Worm (Caenorhabditis elegans): ENCODE data around the gene T09F3.4.

T09F3.4 gene

DNA sequence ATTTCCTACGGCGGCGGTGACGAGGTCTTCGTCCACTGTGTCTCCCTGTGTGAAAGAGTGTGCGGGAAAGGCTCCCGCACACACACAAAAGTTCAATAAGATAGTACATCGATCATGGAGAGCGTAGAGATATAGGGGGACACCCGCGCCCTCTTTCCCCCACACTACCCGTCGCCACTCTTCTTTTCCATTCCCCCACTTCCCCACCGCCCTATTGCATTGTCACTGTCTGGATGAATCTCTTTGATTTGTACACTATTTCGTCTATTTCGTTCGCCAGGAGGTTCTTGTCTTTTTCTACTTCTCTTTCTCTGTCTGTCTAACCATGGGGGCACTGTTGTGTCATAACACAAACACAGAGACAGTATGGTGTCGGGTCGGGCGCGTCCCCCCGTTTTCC, 13.3 kb upstream of the T09F3.4 start:
- TF ChIP-seq ref-2 (tag; optimal IDR thresholded peaks at IDR 0.05) (peak; percentile 8), nfya-1 (tag; optimal IDR thresholded peaks at IDR 0.05) (peak; percentile 71), pat-9 (tag; optimal IDR thresholded peaks at IDR 0.05) (no peak), unc-42 (tag; optimal IDR thresholded peaks at IDR 0.05) (no peak), F13H6.1 (tag; optimal IDR thresholded peaks at IDR 0.05) (peak; percentile 24), hlh-15 (tag; optimal IDR thresholded peaks at IDR 0.05) (no peak), hlh-30 (tag; optimal IDR thresholded peaks at IDR 0.05; ENCODE audit: insufficient read depth) (peak; percentile 9), ceh-18 (tag; optimal IDR thresholded peaks at IDR 0.05) (peak; percentile 58), ceh-2 (tag; optimal IDR thresholded peaks at IDR 0.05) (peak; percentile 28), ceh-31 (tag; optimal IDR thresholded peaks at IDR 0.05) (peak; percentile 33), madf-2 (tag; optimal IDR thresholded peaks at IDR 0.05) (peak; percentile 3), dve-1 (tag; optimal IDR thresholded peaks at IDR 0.05) (peak; percentile 29), unc-55 (GFP tag; optimal IDR thresholded peaks at IDR 0.05) (peak; percentile 62), tbx-2 (tag; optimal IDR thresholded peaks at IDR 0.05) (peak; percentile 41), ets-4 (tag; optimal IDR thresholded peaks at IDR 0.05) (peak; percentile 11), ztf-16 (tag; optimal IDR thresholded peaks at IDR 0.05) (peak; percentile 6)

DNA sequence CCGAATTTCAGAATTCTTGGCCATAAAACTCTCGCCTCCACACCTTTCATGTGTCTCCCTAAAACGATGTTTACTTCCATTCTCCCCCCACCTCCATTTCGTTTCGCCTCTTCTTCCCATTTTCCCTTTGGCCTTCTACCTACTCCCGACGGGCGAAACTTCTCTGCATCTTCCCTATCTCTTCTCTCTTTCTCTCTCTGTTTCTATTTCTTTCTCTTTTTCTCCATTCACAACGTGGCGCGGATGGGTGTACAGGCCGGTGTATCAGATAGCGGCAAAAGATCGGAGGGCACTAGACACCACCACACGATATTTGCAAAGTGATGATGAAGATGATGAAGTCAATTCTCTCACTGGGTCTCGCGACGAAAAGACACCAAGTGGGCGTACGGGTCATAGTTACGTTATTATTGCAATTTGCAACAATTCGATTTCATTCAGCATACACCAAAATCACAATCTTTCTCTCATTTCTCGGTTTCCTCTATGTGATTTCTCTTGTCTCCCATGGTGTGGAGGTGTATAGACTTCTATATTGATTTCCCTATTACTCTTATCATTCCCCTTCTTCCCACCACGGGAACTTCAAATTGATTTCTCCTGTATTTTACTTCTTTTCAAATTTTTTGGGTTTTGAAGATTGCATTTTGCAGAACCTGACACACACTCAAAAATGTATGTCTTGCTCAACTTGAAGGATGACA, 10.7 kb upstream of the T09F3.4 start, which contains the start of gene ztf-27:
ztf-27 (plus strand) TSS at position 654 of the 704 bp plus-strand sequence.
- peak; percentile 26 for TF ChIP-seq C08G9.2 (tag; optimal IDR thresholded peaks at IDR 0.05)
- no peak for TF ChIP-seq rnt-1 (tag; optimal IDR thresholded peaks at IDR 0.05)
- TF ChIP-seq pros-1 (tag; optimal IDR thresholded peaks at IDR 0.05): peak; percentile 23
- TF ChIP-seq sdc-2 (tag; optimal IDR thresholded peaks at IDR 0.05): peak; percentile 14
- no peak for TF ChIP-seq elt-2 (tag; optimal IDR thresholded peaks at IDR 0.05)
- TF ChIP-seq unc-42 (tag; optimal IDR thresholded peaks at IDR 0.05): no peak
- TF ChIP-seq ceh-30 (tag; optimal IDR thresholded peaks at IDR 0.05): no peak
- TF ChIP-seq dmd-4 (tag; optimal IDR thresholded peaks at IDR 0.05; ENCODE audit: borderline replicate concordance): no peak
- TF ChIP-seq ceh-24 (tag; optimal IDR thresholded peaks at IDR 0.05): no peak
- TF ChIP-seq tbx-2 (tag; optimal IDR thresholded peaks at IDR 0.05): peak; percentile 22
- no peak for TF ChIP-seq npax-4 (tag; optimal IDR thresholded peaks at IDR 0.05)
- TF ChIP-seq ref-2 (tag; optimal IDR thresholded peaks at IDR 0.05): peak; percentile 16
- TF ChIP-seq madf-2 (tag; optimal IDR thresholded peaks at IDR 0.05): peak; percentile 18
- TF ChIP-seq pat-9 (tag; optimal IDR thresholded peaks at IDR 0.05): no peak
- peak; percentile 34 for TF ChIP-seq dve-1 (tag; optimal IDR thresholded peaks at IDR 0.05)
- no peak for TF ChIP-seq unc-3 (GFP tag; conservative IDR thresholded peaks at IDR 0.05)
- no peak for TF ChIP-seq unc-3 (tag; optimal IDR thresholded peaks at IDR 0.05)
- no peak for TF ChIP-seq elt-4 (tag; optimal IDR thresholded peaks at IDR 0.05)
- peak; percentile 4 for TF ChIP-seq ceh-6 (GFP tag; optimal IDR thresholded peaks at IDR 0.05)
- peak; percentile 10 for TF ChIP-seq syd-9 (tag; optimal IDR thresholded peaks at IDR 0.05)
- no peak for TF ChIP-seq sox-4 (tag; optimal IDR thresholded peaks at IDR 0.05)
- no peak for TF ChIP-seq nhr-11 (tag; optimal IDR thresholded peaks at IDR 0.05)
- no peak for TF ChIP-seq ets-4 (tag; optimal IDR thresholded peaks at IDR 0.05)
- no peak for TF ChIP-seq pax-1 (tag; optimal IDR thresholded peaks at IDR 0.05)
- peak; percentile 27 for TF ChIP-seq ceh-31 (tag; optimal IDR thresholded peaks at IDR 0.05)
- peak; percentile 7 for TF ChIP-seq hlh-6 (tag; optimal IDR thresholded peaks at IDR 0.05)
- TF ChIP-seq fkh-10 (GFP tag; optimal IDR thresholded peaks at IDR 0.05): no peak
- TF ChIP-seq T23F11.4 (GFP tag; optimal IDR thresholded peaks at IDR 0.05): no peak
- peak; percentile 41 for TF ChIP-seq nfya-1 (tag; optimal IDR thresholded peaks at IDR 0.05)
- TF ChIP-seq ceh-34 (tag; optimal IDR thresholded peaks at IDR 0.05): peak; percentile 54
- TF ChIP-seq fkh-6 (tag; optimal IDR thresholded peaks at IDR 0.05): no peak
- peak; percentile 57 for TF ChIP-seq ceh-18 (tag; optimal IDR thresholded peaks at IDR 0.05)
- TF ChIP-seq ztf-16 (tag; optimal IDR thresholded peaks at IDR 0.05): no peak
- TF ChIP-seq F13H6.1 (tag; optimal IDR thresholded peaks at IDR 0.05): peak; percentile 1
- no peak for TF ChIP-seq ceh-9 (tag; optimal IDR thresholded peaks at IDR 0.05)
- no peak for TF ChIP-seq mec-3 (tag; optimal IDR thresholded peaks at IDR 0.05; ENCODE audit: borderline replicate concordance)
- no peak for TF ChIP-seq sox-2 (GFP tag; IDR thresholded peaks at IDR 0.05)
- no peak for TF ChIP-seq hlh-15 (tag; optimal IDR thresholded peaks at IDR 0.05)
- no peak for TF ChIP-seq tbx-7 (tag; optimal IDR thresholded peaks at IDR 0.05)

All from whole organism, late embryonic.